Worm (Caenorhabditis elegans): ENCODE measurements around the gene C46F2.1.

ce11 chrX:8103899-8104298 lies 26.1 kb downstream of the C46F2.1 start, which contains the start of gene K07E3.2:
- TF ChIP-seq him-1 (tag; optimal IDR thresholded peaks at IDR 0.05) = no peak
- TF ChIP-seq W03F9.2 (tag; optimal IDR thresholded peaks at IDR 0.05) = no peak

Measured in whole organism, L4/young adult.